Fruit fly (Drosophila melanogaster): ENCODE results near the gene Obp18a.

DNA sequence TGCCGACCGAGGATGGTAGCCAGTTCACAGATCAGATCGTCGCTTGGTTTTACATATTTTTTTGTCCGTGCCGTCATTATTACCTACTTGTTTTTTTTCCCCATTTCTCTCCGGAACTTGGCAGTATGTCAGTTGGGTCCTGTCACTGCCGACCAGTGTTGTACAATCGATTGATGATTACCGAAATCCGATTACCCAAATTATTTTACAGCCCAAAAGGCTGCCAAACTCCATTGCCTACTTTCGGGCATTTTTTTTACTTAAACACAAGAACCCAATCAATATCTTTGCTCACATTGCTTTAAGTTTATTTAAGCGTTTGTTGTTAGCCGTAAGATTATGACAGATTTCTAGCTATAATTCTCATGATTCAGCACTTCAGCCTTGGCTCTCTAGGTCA lies 35.1 kb upstream of the Obp18a start, which contains the start of gene Inx5:
- TF ChIP-seq CG8478 (optimal IDR thresholded peaks at IDR 0.05) (no peak), CTCF (optimal IDR thresholded peaks at IDR 0.05) (peak in 1 of 2 experiments; percentile 16)

Measured in S2 (cell line).